Fruit fly (Drosophila melanogaster) whole organism, embryonic: Measurements from ENCODE around the gene CG5498.

ENCODE experiments used
- Atf-2 ChIP-seq: fragments of 200-800 bp; sonication (Bioruptor generic); optimal IDR thresholded peaks from 2 replicates; lab custom pipeline; 2016; ENCODE audit warnings: missing biosample characterization, missing genetic modification characterization
- B-H2 ChIP-seq: fragments of 200-800 bp; sonication (Bioruptor generic); optimal IDR thresholded peaks from 2 replicates; lab custom pipeline; 2018; ENCODE audit warnings: missing biosample characterization, mild to moderate bottlenecking, missing genetic modification characterization
- Bgb ChIP-seq: fragments of 200-800 bp; sonication (Bioruptor generic); IDR thresholded peaks from 2 replicates; pipeline ENCODE4 v1.3.6; 2022; ENCODE audit warnings: missing biosample characterization, missing genetic modification characterization; ENCODE audit not compliant: partially characterized antibody
- CG10979 ChIP-seq: fragments of 200-800 bp; sonication (Bioruptor generic); optimal IDR thresholded peaks from 2 replicates; lab custom pipeline; 2018; ENCODE audit warnings: missing biosample characterization, mild to moderate bottlenecking, missing genetic modification characterization, moderate library complexity
- CG11247 ChIP-seq: fragments of 200-800 bp; sonication (Bioruptor generic); IDR thresholded peaks from 2 replicates; pipeline ENCODE4 v1.3.6; 2022; ENCODE audit warnings: missing biosample characterization, missing genetic modification characterization
- CG11504 ChIP-seq: fragments of 200-800 bp; sonication (Bioruptor generic); optimal IDR thresholded peaks from 3 replicates; lab custom pipeline; 2019; ENCODE audit warnings: missing biosample characterization, mild to moderate bottlenecking, missing genetic modification characterization, moderate library complexity
- CG12071 ChIP-seq: fragments of 200-800 bp; sonication (Bioruptor generic); optimal IDR thresholded peaks from 3 replicates; lab custom pipeline; 2018; ENCODE audit warnings: missing biosample characterization, mild to moderate bottlenecking, missing genetic modification characterization
- CG13624 ChIP-seq: fragments of 200-800 bp; sonication (Bioruptor generic); optimal IDR thresholded peaks from 2 replicates; lab custom pipeline; 2016; ENCODE audit warnings: missing biosample characterization, missing genetic modification characterization
- CG13894 ChIP-seq: fragments of 200-800 bp; sonication (Bioruptor generic); optimal IDR thresholded peaks from 3 replicates; lab custom pipeline; 2018; ENCODE audit warnings: missing biosample characterization, mild to moderate bottlenecking, missing genetic modification characterization, moderate library complexity
- CG14441 ChIP-seq: fragments of 200-800 bp; sonication (Bioruptor generic); IDR thresholded peaks from 2 replicates; pipeline ENCODE4 v1.3.6; 2022; ENCODE audit warnings: missing biosample characterization, missing genetic modification characterization
- CG14965 ChIP-seq: fragments of 200-800 bp; sonication (Bioruptor generic); optimal IDR thresholded peaks from 2 replicates; lab custom pipeline; 2016; ENCODE audit warnings: missing biosample characterization, missing genetic modification characterization, borderline replicate concordance
- CG15011 ChIP-seq: fragments of 200-800 bp; sonication (Bioruptor generic); optimal IDR thresholded peaks from 3 replicates; lab custom pipeline; 2018; ENCODE audit warnings: missing biosample characterization, mild to moderate bottlenecking, missing genetic modification characterization
- CG15073 ChIP-seq: fragments of 200-800 bp; sonication (Bioruptor generic); optimal IDR thresholded peaks from 2 replicates; lab custom pipeline; 2016; ENCODE audit warnings: missing biosample characterization, missing genetic modification characterization
- CG15269 ChIP-seq: fragments of 200-800 bp; sonication (Bioruptor generic); optimal IDR thresholded peaks from 2 replicates; lab custom pipeline; 2018; ENCODE audit warnings: missing biosample characterization, mild to moderate bottlenecking, missing genetic modification characterization, moderate library complexity
- CG15479 ChIP-seq: fragments of 200-800 bp; sonication (Bioruptor generic); optimal IDR thresholded peaks from 3 replicates; lab custom pipeline; 2019; ENCODE audit warnings: missing biosample characterization, mild to moderate bottlenecking, missing genetic modification characterization, moderate library complexity
- CG17359 ChIP-seq: fragments of 200-800 bp; sonication (Bioruptor generic); optimal IDR thresholded peaks from 3 replicates; lab custom pipeline; 2018; ENCODE audit warnings: missing biosample characterization, mild to moderate bottlenecking, missing genetic modification characterization, moderate library complexity
- CG17802 ChIP-seq: fragments of 200-800 bp; sonication (Bioruptor generic); optimal IDR thresholded peaks from 2 replicates; lab custom pipeline; 2018; ENCODE audit warnings: missing biosample characterization, mild to moderate bottlenecking, missing genetic modification characterization, moderate library complexity
- CG1832 ChIP-seq: fragments of 200-800 bp; sonication (Bioruptor generic); optimal IDR thresholded peaks from 2 replicates; lab custom pipeline; 2017; ENCODE audit warnings: missing biosample characterization, mild to moderate bottlenecking, missing genetic modification characterization, inconsistent platforms
- CG2116 ChIP-seq: fragments of 200-800 bp; sonication (Bioruptor generic); optimal IDR thresholded peaks from 3 replicates; lab custom pipeline; 2018; ENCODE audit warnings: missing biosample characterization, mild to moderate bottlenecking, missing genetic modification characterization
- CG30403 ChIP-seq: fragments of 200-800 bp; sonication (Bioruptor generic); optimal IDR thresholded peaks from 3 replicates; lab custom pipeline; 2016; ENCODE audit warnings: missing biosample characterization, missing genetic modification characterization
- CG3847 ChIP-seq: fragments of 200-800 bp; sonication (Bioruptor generic); IDR thresholded peaks from 2 replicates; pipeline ENCODE4 v1.3.6; 2022; ENCODE audit warnings: missing biosample characterization, missing genetic modification characterization
- CG4617 ChIP-seq: fragments of 200-800 bp; sonication (Bioruptor generic); optimal IDR thresholded peaks from 3 replicates; lab custom pipeline; 2016; ENCODE audit warnings: missing biosample characterization, missing genetic modification characterization, borderline replicate concordance
- CG4707 ChIP-seq: fragments of 200-800 bp; sonication (Bioruptor generic); optimal IDR thresholded peaks from 2 replicates; lab custom pipeline; 2018; ENCODE audit warnings: missing biosample characterization, mild to moderate bottlenecking, missing genetic modification characterization, moderate library complexity
- CG7987 ChIP-seq: fragments of 200-800 bp; sonication (Bioruptor generic); optimal IDR thresholded peaks from 2 replicates; lab custom pipeline; 2018; ENCODE audit warnings: missing biosample characterization, mild to moderate bottlenecking, missing genetic modification characterization, moderate library complexity
- CG9215 ChIP-seq: fragments of 200-800 bp; sonication (Bioruptor generic); IDR thresholded peaks from 2 replicates; pipeline ENCODE4 v1.3.6; 2022; ENCODE audit warnings: missing biosample characterization, missing genetic modification characterization
- D19A ChIP-seq: fragments of 200-800 bp; optimal IDR thresholded peaks from 3 replicates; lab custom pipeline; 2019; ENCODE audit warnings: missing biosample characterization, mild to moderate bottlenecking, missing genetic modification characterization, moderate library complexity
- Dek ChIP-seq: fragments of 200-800 bp; sonication (Bioruptor generic); optimal IDR thresholded peaks from 3 replicates; lab custom pipeline; 2019; ENCODE audit warnings: missing biosample characterization, mild to moderate bottlenecking, missing genetic modification characterization, moderate library complexity
- Fer3 ChIP-seq: fragments of 200-800 bp; sonication (Bioruptor generic); optimal IDR thresholded peaks from 2 replicates; lab custom pipeline; 2018; ENCODE audit warnings: missing biosample characterization, mild to moderate bottlenecking, missing genetic modification characterization, moderate library complexity
- HmgZ ChIP-seq: fragments of 200-800 bp; sonication (Bioruptor generic); optimal IDR thresholded peaks from 2 replicates; lab custom pipeline; 2018; ENCODE audit warnings: missing biosample characterization, mild to moderate bottlenecking, missing genetic modification characterization
- Hmr ChIP-seq: fragments of 200-800 bp; sonication (Bioruptor generic); optimal IDR thresholded peaks from 3 replicates; lab custom pipeline; 2017; ENCODE audit warnings: mild to moderate bottlenecking, missing biosample characterization, missing genetic modification reagents, missing genetic modification characterization
- Hsf ChIP-seq: fragments of 200-800 bp; sonication (Bioruptor generic); optimal IDR thresholded peaks from 3 replicates; lab custom pipeline; 2016; ENCODE audit warnings: missing biosample characterization, missing genetic modification characterization
- YL-1 ChIP-seq: fragments of 200-800 bp; sonication (Bioruptor generic); optimal IDR thresholded peaks from 3 replicates; lab custom pipeline; 2017; ENCODE audit warnings: missing biosample characterization, mild to moderate bottlenecking, missing genetic modification characterization
- ap ChIP-seq: fragments of 200-800 bp; sonication (Bioruptor generic); IDR thresholded peaks from 2 replicates; pipeline ENCODE4 v1.3.6; 2022; ENCODE audit warnings: missing biosample characterization, missing genetic modification characterization
- br ChIP-seq: fragments of >200 bp; optimal IDR thresholded peaks from 2 replicates; lab custom pipeline; 2017
- chm ChIP-seq: fragments of 200-800 bp; sonication (Bioruptor generic); IDR thresholded peaks from 2 replicates; pipeline ENCODE4 v1.3.6; 2022; ENCODE audit warnings: missing biosample characterization, missing genetic modification characterization
- gem ChIP-seq: fragments of 200-800 bp; sonication (Bioruptor generic); optimal IDR thresholded peaks from 2 replicates; lab custom pipeline; 2019; ENCODE audit warnings: missing biosample characterization, mild to moderate bottlenecking, missing genetic modification characterization, moderate library complexity
- gro ChIP-seq: fragments of 200-800 bp; sonication (Bioruptor generic); optimal IDR thresholded peaks from 2 replicates; lab custom pipeline; 2016; ENCODE audit warnings: missing biosample characterization, missing genetic modification characterization
- gsb ChIP-seq: fragments of 200-800 bp; sonication (Bioruptor generic); IDR thresholded peaks from 2 replicates; pipeline ENCODE4 v1.3.6; 2022; ENCODE audit warnings: missing biosample characterization, missing genetic modification characterization
- gsb-n ChIP-seq: fragments of 200-800 bp; sonication (Bioruptor generic); optimal IDR thresholded peaks from 3 replicates; lab custom pipeline; 2018; ENCODE audit warnings: missing biosample characterization, mild to moderate bottlenecking, missing genetic modification characterization
- nmo ChIP-seq: fragments of 200-800 bp; sonication (Bioruptor generic); optimal IDR thresholded peaks from 2 replicates; lab custom pipeline; 2018; ENCODE audit warnings: missing biosample characterization, mild to moderate bottlenecking, missing genetic modification characterization, moderate library complexity
- odd ChIP-seq: fragments of 200-800 bp; sonication (Bioruptor generic); optimal IDR thresholded peaks from 2 replicates; lab custom pipeline; 2017; ENCODE audit warnings: missing biosample characterization, mild to moderate bottlenecking, missing genetic modification characterization
- seq ChIP-seq: fragments of 200-800 bp; sonication (Bioruptor generic); IDR thresholded peaks from 2 replicates; pipeline ENCODE4 v1.3.6; 2022; ENCODE audit warnings: missing biosample characterization, missing genetic modification characterization
- toy ChIP-seq: fragments of 200-800 bp; sonication (Bioruptor generic); IDR thresholded peaks from 2 replicates; pipeline ENCODE4 v1.3.6; 2022; ENCODE audit warnings: missing biosample characterization, missing genetic modification characterization
- vnd ChIP-seq: fragments of 200-800 bp; sonication (Bioruptor generic); IDR thresholded peaks from 3 replicates; pipeline ENCODE4 v1.3.6; 2022; ENCODE audit warnings: missing biosample characterization, missing genetic modification characterization; ENCODE audit not compliant: partially characterized antibody
- zfh1 ChIP-seq: fragments of 200-800 bp; sonication (Bioruptor generic); IDR thresholded peaks from 3 replicates; pipeline ENCODE4 v1.3.6; 2022; ENCODE audit warnings: missing biosample characterization, missing genetic modification characterization

CG5498 gene

dm6 chr3L:20395257-20395909 is 11.5 kb upstream of the CG5498 start (continued):
- TF ChIP-seq gsb-n (tag; lab: Kevin White, UChicago) = no peak
- TF ChIP-seq Dek (tag; lab: Kevin White, UChicago) = peak; percentile 28
- TF ChIP-seq CG2116 (GFP tag; lab: Kevin White, UChicago) = no peak
- TF ChIP-seq CG17802 (tag; lab: Kevin White, UChicago) = no peak
- no peak for TF ChIP-seq CG3847
- TF ChIP-seq CG11504 (tag; lab: Kevin White, UChicago) = peak; percentile 53
- TF ChIP-seq CG4707 (GFP tag; lab: Kevin White, UChicago) = no peak
- no peak for TF ChIP-seq CG10979 (tag; lab: Kevin White, UChicago)
- TF ChIP-seq CG14441 = peak; percentile 28; the same call in 1 of the 2 replicates
- peak; percentile 33 for TF ChIP-seq nmo (GFP tag; lab: Kevin White, UChicago)
- TF ChIP-seq CG9215 (GFP tag; lab: Robert Waterston, UW) = peak; percentile 38
- TF ChIP-seq CG1832 (GFP tag; lab: Kevin White, UChicago) = no peak
- TF ChIP-seq gem (tag; lab: Kevin White, UChicago) = peak; percentile 71
- TF ChIP-seq CG14965 = no peak
- TF ChIP-seq CG15269 = peak; percentile 55
- TF ChIP-seq CG30403 = peak; percentile 63
- TF ChIP-seq Fer3 (tag; lab: Kevin White, UChicago) = peak; percentile 31
- TF ChIP-seq gsb (GFP tag; lab: Robert Waterston, UW) = 0 out of 2 replicates have a peak, but pooled peaks have one; percentile 21
- no peak for TF ChIP-seq toy (GFP tag; lab: Robert Waterston, UW)
- TF ChIP-seq br = no peak
- TF ChIP-seq chm (GFP tag; lab: Robert Waterston, UW) = peak; percentile 29; the same call in 1 of the 2 replicates
- TF ChIP-seq CG11247 (GFP tag; lab: Robert Waterston, UW) = no peak
- TF ChIP-seq Hsf (GFP tag; lab: Kevin White, UChicago) = peak; percentile 62
- no peak for TF ChIP-seq CG15479 (GFP tag; lab: Kevin White, UChicago)
- no peak; the same call in 1 of the 2 replicates for TF ChIP-seq seq (GFP tag; lab: Robert Waterston, UW)
- peak; percentile 75 for TF ChIP-seq B-H2 (GFP tag; lab: Kevin White, UChicago)
- peak; percentile 63 for TF ChIP-seq D19A (tag; lab: Kevin White, UChicago)
- TF ChIP-seq CG15011 = peak; percentile 20
- no peak for TF ChIP-seq ap (GFP tag; lab: Robert Waterston, UW)
- no peak for TF ChIP-seq zfh1 (GFP tag; lab: Robert Waterston, UW)
- TF ChIP-seq CG4617 (GFP tag; lab: Kevin White, UChicago) = no peak
- peak; percentile 36 for TF ChIP-seq CG12071 (GFP tag; lab: Kevin White, UChicago)
- peak; percentile 79 for TF ChIP-seq Hmr
- TF ChIP-seq Atf-2 (GFP tag; lab: Kevin White, UChicago) = peak; percentile 29
- TF ChIP-seq YL-1 (GFP tag; lab: Kevin White, UChicago) = peak; percentile 6
- no peak for TF ChIP-seq CG17359
- TF ChIP-seq CG13624 (GFP tag; lab: Kevin White, UChicago) = peak; percentile 85
- peak; percentile 28; the same call in 1 of the 3 replicates for TF ChIP-seq vnd
- TF ChIP-seq CG15073 (GFP tag; lab: Kevin White, UChicago) = peak; percentile 40
- peak; percentile 100 for TF ChIP-seq CG13894 (tag; lab: Kevin White, UChicago)
- TF ChIP-seq HmgZ (tag; lab: Kevin White, UChicago) = peak; percentile 72
- TF ChIP-seq CG7987 (GFP tag; lab: Kevin White, UChicago) = peak; percentile 44
- no peak for TF ChIP-seq odd
- no peak; the same call in 1 of the 2 replicates for TF ChIP-seq Bgb (GFP tag; lab: Robert Waterston, UW)
- peak; percentile 23 for TF ChIP-seq gro (GFP tag; lab: Kevin White, UChicago)
